Worm (Caenorhabditis elegans) whole organism, early embryonic: Measurements from ENCODE around the gene fbxa-143.

Source experiments
- B0310.2 ChIP-seq: sonication (generic microtip); optimal IDR thresholded peaks from 2 replicates; lab custom pipeline; 2016; ENCODE audit warnings: mild to moderate bottlenecking, missing genetic modification characterization, missing compliant biosample characterization
- ama-1 ChIP-seq: fragments of 150-350 bp; optimal IDR thresholded peaks from 2 replicates; lab custom pipeline; 2014
- flt-1 ChIP-seq: fragments of 200-800 bp; sonication (Bioruptor generic); IDR thresholded peaks from 2 replicates; pipeline ENCODE4 v1.3.6; 2022; ENCODE audit warnings: missing genetic modification characterization, missing compliant biosample characterization
- scrt-1 ChIP-seq: fragments of 200-800 bp; sonication (Bioruptor generic); IDR thresholded peaks from 2 replicates; pipeline ENCODE4 v1.3.6; 2022; ENCODE audit warnings: missing genetic modification characterization, missing compliant biosample characterization
- sea-1 ChIP-seq: fragments of 200-800 bp; sonication (Bioruptor generic); conservative IDR thresholded peaks from 2 replicates; pipeline ENCODE4 v1.3.6; 2022; ENCODE audit warnings: missing genetic modification characterization, missing compliant biosample characterization

DNA sequence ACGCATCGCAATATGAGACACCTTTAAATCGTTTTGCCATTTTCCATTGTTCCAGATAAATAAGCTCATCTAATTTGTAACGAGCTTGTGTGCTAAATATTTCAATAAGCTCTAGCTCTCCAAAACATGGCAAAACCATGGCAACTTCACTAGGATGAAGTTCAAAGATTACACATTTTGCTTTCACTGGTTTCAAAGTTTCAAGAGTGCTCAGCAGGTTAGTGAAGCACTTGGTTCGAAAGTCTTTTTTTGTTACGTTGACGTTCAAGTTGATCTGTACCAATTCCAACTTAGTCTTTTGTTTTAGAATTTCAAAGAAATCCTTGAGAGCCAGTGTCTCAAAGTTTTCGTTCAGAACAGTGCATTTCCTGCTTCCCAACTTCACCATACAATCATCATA, 15.1 kb upstream of the fbxa-143 start, which contains the start of gene fbxa-18:
- TF ChIP-seq flt-1 (GFP tag; lab: Robert Waterston, UW) (no peak), sea-1 (GFP tag; lab: Robert Waterston, UW) (no peak), B0310.2 (tag; lab: Kevin White, UChicago) (no peak), scrt-1 (GFP tag; lab: Robert Waterston, UW) (no peak), ama-1 (lab: Kevin White, UChicago) (no peak)
